Fruit fly (Drosophila melanogaster): ENCODE measurements around the gene CG45012.

Gene CG45012

dm6 chr2L:11846926-11847325, 12.5 kb downstream of the CG45012 start, which contains the start of gene Mal-B1:
Gene Mal-B1, plus strand, starts transcription at chr2L:11847226.
- no peak for TF ChIP-seq noc (tag; optimal IDR thresholded peaks at IDR 0.05)

dm6 chr2L:11849658-11850057, 15.2 kb downstream of the CG45012 start, which contains the start of gene Mal-B2:
Gene Mal-B2, plus strand, starts transcription at chr2L:11849958.
- TF ChIP-seq noc (tag; optimal IDR thresholded peaks at IDR 0.05) = no peak

dm6 chr2L:11853130-11853529, 18.7 kb downstream of the CG45012 start, which contains the start of gene CG42751:
Gene CG42751, plus strand, starts transcription at chr2L:11853430.
- no peak for TF ChIP-seq noc (tag; optimal IDR thresholded peaks at IDR 0.05)

dm6 chr2L:11870867-11871452, 36.6 kb downstream of the CG45012 start:
- TF ChIP-seq noc (tag; optimal IDR thresholded peaks at IDR 0.05) = no peak

- no peak for TF ChIP-seq noc (tag; optimal IDR thresholded peaks at IDR 0.05)
Observed at dm6 chr2L:11874232-11874765, 39.9 kb downstream of the CG45012 start.

dm6 chr2L:11874890-11875289, 40.5 kb downstream of the CG45012 start:
- TF ChIP-seq noc (tag; optimal IDR thresholded peaks at IDR 0.05) = no peak

dm6 chr2L:11878812-11879328, 44.5 kb downstream of the CG45012 start:
- no peak for TF ChIP-seq noc (tag; optimal IDR thresholded peaks at IDR 0.05)

All from whole organism, larva.